Fruit fly (Drosophila melanogaster): ENCODE data around the gene Marf.

Marf gene

DNA sequence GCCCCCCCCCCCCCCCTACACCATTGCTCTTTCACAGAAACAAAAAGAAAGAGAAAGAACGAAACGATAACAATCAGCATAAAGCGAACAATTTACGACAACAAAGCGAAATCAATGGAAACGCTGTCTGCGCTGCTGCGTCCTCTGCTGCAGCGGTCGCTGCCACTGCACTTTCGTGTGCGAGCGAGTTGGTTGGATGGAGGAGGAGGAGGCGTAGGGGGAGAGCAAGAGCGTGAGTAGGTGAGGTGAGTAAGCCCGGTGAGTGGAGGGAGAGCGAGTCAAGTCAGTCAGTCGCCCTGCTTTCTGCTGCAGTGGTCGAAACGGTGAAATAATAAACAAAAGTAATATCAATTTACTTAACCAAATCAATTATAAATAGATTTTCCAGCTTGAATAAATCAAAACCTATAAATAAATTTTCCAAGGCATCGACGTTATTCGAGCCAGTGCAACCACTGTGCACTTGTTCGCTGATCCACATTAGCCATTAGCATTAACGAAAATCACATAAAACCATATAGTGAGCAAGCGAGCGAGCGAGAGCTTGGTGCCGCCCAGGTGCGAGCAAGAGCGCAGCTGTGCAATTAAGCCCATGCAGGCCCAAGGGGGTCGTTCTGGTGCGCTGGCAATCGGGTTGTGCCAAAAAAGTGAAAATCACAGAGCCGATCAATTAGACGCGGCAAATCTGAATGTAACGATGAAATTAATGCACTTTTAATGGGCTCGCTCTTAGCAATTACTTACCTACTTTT, 21.8 kb upstream of the Marf start (continued):
- TF ChIP-seq CG8388 (GFP tag; optimal IDR thresholded peaks at IDR 0.05) (peak; percentile 33), Opbp (GFP tag; IDR thresholded peaks at IDR 0.05; ENCODE audit: partially characterized antibody) (no peak), CG6254 (GFP tag; optimal IDR thresholded peaks at IDR 0.05) (peak; percentile 45), ems (GFP tag; optimal IDR thresholded peaks at IDR 0.05) (no peak), nau (GFP tag; optimal IDR thresholded peaks at IDR 0.05) (no peak), CG7786 (GFP tag; optimal IDR thresholded peaks at IDR 0.05) (no peak), bowl (GFP tag; IDR thresholded peaks at IDR 0.05) (peak; percentile 58; the same call in 1 of the 2 replicates), inv (GFP tag; IDR thresholded peaks at IDR 0.05; ENCODE audit: partially characterized antibody) (no peak), Mrtf (GFP tag; IDR thresholded peaks at IDR 0.05) (no peak), nmo (GFP tag; optimal IDR thresholded peaks at IDR 0.05) (peak; percentile 5), oc (tag; optimal IDR thresholded peaks at IDR 0.05) (peak; percentile 38), sr (GFP tag; IDR thresholded peaks at IDR 0.05) (no peak; the same call in 2 of the 3 replicates), Poxn (GFP tag; IDR thresholded peaks at IDR 0.05) (no peak), CG11093 (GFP tag; IDR thresholded peaks at IDR 0.05) (0 out of 3 replicates have a peak, but pooled peaks have one; percentile 13), Hr78 (GFP tag; optimal IDR thresholded peaks at IDR 0.05) (peak in 1 of 2 experiments; percentile 27), hbn (GFP tag; IDR thresholded peaks at IDR 0.05; ENCODE audit: partially characterized antibody) (no peak), cato (GFP tag; optimal IDR thresholded peaks at IDR 0.05; ENCODE audit: borderline replicate concordance) (no peak), Ets65A (GFP tag) (peak; percentile 13), Fer1 (GFP tag; optimal IDR thresholded peaks at IDR 0.05) (no peak), bcd (GFP tag; optimal IDR thresholded peaks at IDR 0.05) (no peak), tup (GFP tag; optimal IDR thresholded peaks at IDR 0.05) (peak; percentile 13), CG18011 (GFP tag; optimal IDR thresholded peaks at IDR 0.05) (no peak), MTF-1 (GFP tag; optimal IDR thresholded peaks at IDR 0.05; ENCODE audit: borderline replicate concordance) (peak; percentile 11), shn (GFP tag; optimal IDR thresholded peaks at IDR 0.05) (no peak), CG3847 (GFP tag; IDR thresholded peaks at IDR 0.05) (0 out of 2 replicates have a peak, but pooled peaks have one; percentile 38), tna (GFP tag; IDR thresholded peaks at IDR 0.05; ENCODE audit: partially characterized antibody) (no peak), Nf-YA (GFP tag; IDR thresholded peaks at IDR 0.05) (0 out of 2 replicates have a peak, but pooled peaks have one; percentile 50), unc-4 (GFP tag; IDR thresholded peaks at IDR 0.05; ENCODE audit: partially characterized antibody) (no peak), CG17361 (GFP tag; IDR thresholded peaks at IDR 0.05) (no peak), Aef1 (GFP tag; IDR thresholded peaks at IDR 0.05) (peak; percentile 40; the same call in 2 of the 3 replicates), CG17568 (GFP tag; optimal IDR thresholded peaks at IDR 0.05) (no peak), toy (GFP tag; IDR thresholded peaks at IDR 0.05) (no peak), gt (GFP tag; IDR thresholded peaks at IDR 0.05) (no peak), lola (GFP tag; optimal IDR thresholded peaks at IDR 0.05) (no peak), Antp (GFP tag; optimal IDR thresholded peaks at IDR 0.05) (no peak), CG11723 (GFP tag; optimal IDR thresholded peaks at IDR 0.05) (no peak), E2f2 (GFP tag; IDR thresholded peaks at IDR 0.05) (peak; percentile 37; the same call in 1 of the 2 replicates), sna (GFP tag; IDR thresholded peaks at IDR 0.05; ENCODE audit: partially characterized antibody) (0 out of 2 replicates have a peak, but pooled peaks have one; percentile 23), ash1 (GFP tag; optimal IDR thresholded peaks at IDR 0.05) (no peak), Dll (GFP tag; IDR thresholded peaks at IDR 0.05; ENCODE audit: partially characterized antibody) (no peak), HLHmδ (GFP tag; optimal IDR thresholded peaks at IDR 0.05) (no peak), CG1602 (GFP tag; optimal IDR thresholded peaks at IDR 0.05) (no peak), twi (tag; optimal IDR thresholded peaks at IDR 0.05) (no peak), CG7372 (GFP tag; IDR thresholded peaks at IDR 0.05) (no peak), Dbx (GFP tag; IDR thresholded peaks at IDR 0.05) (no peak), cg (GFP tag; optimal IDR thresholded peaks at IDR 0.05) (no peak), CG12071 (GFP tag; optimal IDR thresholded peaks at IDR 0.05) (no peak), jumu (GFP tag; optimal IDR thresholded peaks at IDR 0.05) (no peak)

All from whole organism, embryonic.